Fruit fly (Drosophila melanogaster) whole organism, embryonic: ENCODE results near the gene Baldspot.
A peak's percentile ranks its signal among the peaks of the same experiment; 100 is the strongest.

Source experiments
- Adf1 ChIP-seq: fragments of 200-800 bp; sonication (Bioruptor generic); IDR thresholded peaks from 2 replicates; pipeline ENCODE4 v1.3.6; 2022; ENCODE audit warnings: missing biosample characterization, missing genetic modification characterization
- BEAF-32 ChIP-seq: fragments of 200-800 bp; sonication (Bioruptor generic); optimal IDR thresholded peaks from 3 replicates; lab custom pipeline; 2017; ENCODE audit warnings: missing biosample characterization, missing genetic modification characterization, mild to moderate bottlenecking, moderate library complexity, missing genetic modification reagents
- BtbVII ChIP-seq: fragments of 200-800 bp; sonication (Bioruptor generic); optimal IDR thresholded peaks from 3 replicates; lab custom pipeline; 2017; ENCODE audit warnings: missing biosample characterization, mild to moderate bottlenecking, missing genetic modification characterization
- CG11093 ChIP-seq: fragments of 200-800 bp; sonication (Bioruptor generic); IDR thresholded peaks from 3 replicates; pipeline ENCODE4 v1.3.6; 2022; ENCODE audit warnings: missing biosample characterization, missing genetic modification characterization
- CG12104 ChIP-seq: fragments of 200-800 bp; sonication (Bioruptor generic); optimal IDR thresholded peaks from 3 replicates; lab custom pipeline; 2016; ENCODE audit warnings: missing biosample characterization, missing genetic modification characterization
- CG12769 ChIP-seq: fragments of 200-800 bp; sonication (Bioruptor generic); optimal IDR thresholded peaks from 2 replicates; lab custom pipeline; 2019; ENCODE audit warnings: missing biosample characterization, mild to moderate bottlenecking, missing genetic modification characterization, moderate library complexity
- CG13296 ChIP-seq: fragments of 200-800 bp; sonication (Bioruptor generic); optimal IDR thresholded peaks from 3 replicates; lab custom pipeline; 2018; ENCODE audit warnings: missing biosample characterization, mild to moderate bottlenecking, missing genetic modification characterization
- CG13624 ChIP-seq: fragments of 200-800 bp; sonication (Bioruptor generic); optimal IDR thresholded peaks from 2 replicates; lab custom pipeline; 2016; ENCODE audit warnings: missing biosample characterization, missing genetic modification characterization
- CG13775 ChIP-seq: fragments of 200-800 bp; sonication (Bioruptor generic); optimal IDR thresholded peaks from 3 replicates; lab custom pipeline; 2017; ENCODE audit warnings: missing biosample characterization, mild to moderate bottlenecking, missing genetic modification characterization
- CG14014 ChIP-seq: fragments of 200-800 bp; sonication (Bioruptor generic); IDR thresholded peaks from 2 replicates; pipeline ENCODE4 v1.3.6; 2022; ENCODE audit warnings: missing biosample characterization, missing genetic modification characterization
- CG14667 ChIP-seq: fragments of 200-800 bp; sonication (Bioruptor generic); IDR thresholded peaks from 2 replicates; pipeline ENCODE4 v1.3.6; 2022; ENCODE audit warnings: missing biosample characterization, missing genetic modification characterization
- CG14860 ChIP-seq: fragments of 200-800 bp; sonication (Bioruptor generic); IDR thresholded peaks from 3 replicates; pipeline ENCODE4 v1.3.6; 2022; ENCODE audit warnings: missing biosample characterization, missing genetic modification characterization; ENCODE audit not compliant: partially characterized antibody
- CG15696 ChIP-seq: fragments of 200-800 bp; sonication (Bioruptor generic); optimal IDR thresholded peaks from 2 replicates; lab custom pipeline; 2019; ENCODE audit warnings: missing biosample characterization, mild to moderate bottlenecking, missing genetic modification characterization, moderate library complexity
- CG1602 ChIP-seq: fragments of 200-800 bp; sonication (Bioruptor generic); optimal IDR thresholded peaks from 3 replicates; lab custom pipeline; 2016; ENCODE audit warnings: missing biosample characterization, missing genetic modification characterization
- CG1832 ChIP-seq: fragments of 200-800 bp; sonication (Bioruptor generic); optimal IDR thresholded peaks from 2 replicates; lab custom pipeline; 2017; ENCODE audit warnings: missing biosample characterization, mild to moderate bottlenecking, missing genetic modification characterization, inconsistent platforms
- CG2875 ChIP-seq: fragments of 200-800 bp; sonication (Bioruptor generic); optimal IDR thresholded peaks from 2 replicates; lab custom pipeline; 2017; ENCODE audit warnings: missing biosample characterization, mild to moderate bottlenecking, missing genetic modification characterization, missing genetic modification reagents
- CG32767 ChIP-seq: fragments of 200-800 bp; sonication (Bioruptor generic); IDR thresholded peaks from 2 replicates; pipeline ENCODE4 v1.3.6; 2022; ENCODE audit warnings: missing biosample characterization, missing genetic modification characterization
- CG33557 ChIP-seq: fragments of 200-800 bp; sonication (Bioruptor generic); optimal IDR thresholded peaks from 2 replicates; lab custom pipeline; 2019; ENCODE audit warnings: missing biosample characterization, mild to moderate bottlenecking, missing genetic modification characterization, moderate library complexity
- CG4404 ChIP-seq: fragments of 200-800 bp; sonication (Bioruptor generic); IDR thresholded peaks from 2 replicates; pipeline ENCODE4 v1.3.6; 2022; ENCODE audit warnings: missing biosample characterization, missing genetic modification characterization
- CHES-1-like ChIP-seq: fragments of 200-800 bp; sonication (Bioruptor generic); optimal IDR thresholded peaks from 2 replicates; lab custom pipeline; 2016; ENCODE audit warnings: missing biosample characterization, missing genetic modification characterization
- Doc3 ChIP-seq: fragments of 200-800 bp; sonication (Bioruptor generic); IDR thresholded peaks from 3 replicates; pipeline ENCODE4 v1.3.6; 2022; ENCODE audit warnings: missing biosample characterization, missing genetic modification characterization; ENCODE audit not compliant: partially characterized antibody
- Dp ChIP-seq: fragments of 200-800 bp; sonication (Bioruptor generic); optimal IDR thresholded peaks from 2 replicates; lab custom pipeline; 2018; ENCODE audit warnings: missing biosample characterization, mild to moderate bottlenecking, missing genetic modification characterization, moderate library complexity
- NC2β ChIP-seq: fragments of 200-800 bp; sonication (Bioruptor generic); optimal IDR thresholded peaks from 2 replicates; lab custom pipeline; 2016; ENCODE audit warnings: missing biosample characterization, missing genetic modification characterization
- Sry-δ ChIP-seq: fragments of 200-800 bp; sonication (Bioruptor generic); optimal IDR thresholded peaks from 2 replicates; lab custom pipeline; 2016; ENCODE audit warnings: missing biosample characterization, missing genetic modification characterization
- Trl ChIP-seq, 3 experiments: fragments of >200 bp in 2 of 3; fragments of 200-800 bp in 1 of 3; sonication (Bioruptor generic) in 1 of 3; optimal IDR thresholded peaks; 2 replicates in 1 of 3; 3 replicates in 2 of 3; lab custom pipeline; 2016 to 2017; ENCODE audit warnings: missing biosample characterization in 1 of 3, missing genetic modification characterization in 1 of 3
- Vsx1 ChIP-seq: fragments of 200-800 bp; sonication (Bioruptor generic); optimal IDR thresholded peaks from 2 replicates; lab custom pipeline; 2017; ENCODE audit warnings: missing biosample characterization, mild to moderate bottlenecking, missing genetic modification characterization, missing genetic modification reagents
- abd-A ChIP-seq: fragments of 200-800 bp; sonication (Bioruptor generic); optimal IDR thresholded peaks from 3 replicates; lab custom pipeline; 2019; ENCODE audit warnings: missing biosample characterization, mild to moderate bottlenecking, missing genetic modification characterization, moderate library complexity
- ac ChIP-seq: fragments of 200-800 bp; sonication (Bioruptor generic); optimal IDR thresholded peaks from 3 replicates; lab custom pipeline; 2017; ENCODE audit warnings: missing biosample characterization, mild to moderate bottlenecking, missing genetic modification characterization
- bigmax ChIP-seq: fragments of 200-800 bp; sonication (Bioruptor generic); optimal IDR thresholded peaks from 2 replicates; lab custom pipeline; 2018; ENCODE audit warnings: missing biosample characterization, mild to moderate bottlenecking, missing genetic modification characterization
- bsh ChIP-seq, 2 experiments: fragments of 200-800 bp; sonication (Bioruptor generic); optimal IDR thresholded peaks; 2 replicates each; lab custom pipeline; 2017 to 2018; ENCODE audit warnings: mild to moderate bottlenecking in 2 of 2, missing biosample characterization in 2 of 2, missing genetic modification characterization in 2 of 2, moderate library complexity in 1 of 2
- chif ChIP-seq, 2 experiments: fragments of 200-800 bp; sonication (Bioruptor generic); optimal IDR thresholded peaks; 3 replicates each; lab custom pipeline; 2016; ENCODE audit warnings: missing biosample characterization in 2 of 2, missing genetic modification characterization in 2 of 2
- ems ChIP-seq: fragments of 200-800 bp; sonication (Bioruptor generic); optimal IDR thresholded peaks from 3 replicates; lab custom pipeline; 2016; ENCODE audit warnings: missing biosample characterization, missing genetic modification characterization
- ewg ChIP-seq: fragments of 200-800 bp; sonication (Bioruptor generic); optimal IDR thresholded peaks from 3 replicates; lab custom pipeline; 2017; ENCODE audit warnings: mild to moderate bottlenecking, missing biosample characterization, missing genetic modification reagents, missing genetic modification characterization
- eyg ChIP-seq: fragments of 200-800 bp; sonication (Bioruptor generic); optimal IDR thresholded peaks from 3 replicates; lab custom pipeline; 2016; ENCODE audit warnings: missing biosample characterization, missing genetic modification characterization
- gcm2 ChIP-seq: fragments of 200-800 bp; sonication (Bioruptor generic); optimal IDR thresholded peaks from 2 replicates; lab custom pipeline; 2016; ENCODE audit warnings: missing biosample characterization, missing genetic modification characterization
- hth ChIP-seq: fragments of >200 bp; optimal IDR thresholded peaks from 2 replicates; lab custom pipeline; 2017; ENCODE audit warnings: inconsistent platforms
- jing ChIP-seq: fragments of 200-800 bp; sonication (Bioruptor generic); optimal IDR thresholded peaks from 2 replicates; lab custom pipeline; 2018; ENCODE audit warnings: missing biosample characterization, mild to moderate bottlenecking, missing genetic modification characterization
- jumu ChIP-seq: fragments of 200-800 bp; sonication (Bioruptor generic); optimal IDR thresholded peaks from 3 replicates; lab custom pipeline; 2016; ENCODE audit warnings: missing biosample characterization, missing genetic modification characterization
- knrl ChIP-seq: fragments of 200-800 bp; sonication (Bioruptor generic); IDR thresholded peaks from 3 replicates; pipeline ENCODE4 v1.3.6; 2022; ENCODE audit warnings: missing biosample characterization, missing genetic modification characterization; ENCODE audit not compliant: partially characterized antibody
- nmo ChIP-seq: fragments of 200-800 bp; sonication (Bioruptor generic); optimal IDR thresholded peaks from 2 replicates; lab custom pipeline; 2018; ENCODE audit warnings: missing biosample characterization, mild to moderate bottlenecking, missing genetic modification characterization, moderate library complexity
- oc ChIP-seq: fragments of 200-800 bp; sonication (Bioruptor generic); optimal IDR thresholded peaks from 2 replicates; lab custom pipeline; 2018; ENCODE audit warnings: missing biosample characterization, mild to moderate bottlenecking, missing genetic modification characterization, moderate library complexity
- pnt ChIP-seq: fragments of 200-800 bp; sonication (Bioruptor generic); optimal IDR thresholded peaks from 3 replicates; lab custom pipeline; 2016; ENCODE audit warnings: missing biosample characterization, missing genetic modification characterization
- salm ChIP-seq: fragments of 200-800 bp; sonication (Bioruptor generic); optimal IDR thresholded peaks from 2 replicates; lab custom pipeline; 2018; ENCODE audit warnings: missing biosample characterization, mild to moderate bottlenecking, missing genetic modification characterization
- sisA ChIP-seq: fragments of 200-800 bp; sonication (Bioruptor generic); IDR thresholded peaks from 2 replicates; pipeline ENCODE4 v1.3.6; 2022; ENCODE audit warnings: missing biosample characterization, missing genetic modification characterization
- tin ChIP-seq: fragments of 200-800 bp; sonication (Bioruptor generic); optimal IDR thresholded peaks from 3 replicates; lab custom pipeline; 2016; ENCODE audit warnings: missing biosample characterization, missing genetic modification characterization
- ttk ChIP-seq: fragments of 200-800 bp; sonication (Bioruptor generic); IDR thresholded peaks from 2 replicates; pipeline ENCODE4 v2.1.2; 2022; ENCODE audit warnings: missing biosample characterization, missing genetic modification characterization
- twi ChIP-seq: fragments of 200-800 bp; optimal IDR thresholded peaks from 2 replicates; lab custom pipeline; 2019; ENCODE audit warnings: missing biosample characterization, mild to moderate bottlenecking, missing genetic modification characterization, moderate library complexity
- usp ChIP-seq: fragments of >200 bp; optimal IDR thresholded peaks from 2 replicates; lab custom pipeline; 2017; ENCODE audit warnings: missing biosample characterization, missing genetic modification characterization
- wek ChIP-seq: fragments of 200-800 bp; sonication (Bioruptor generic); optimal IDR thresholded peaks from 3 replicates; lab custom pipeline; 2018; ENCODE audit warnings: missing biosample characterization, mild to moderate bottlenecking, missing genetic modification characterization, moderate library complexity
- yki ChIP-seq: fragments of >200 bp; optimal IDR thresholded peaks from 3 replicates; lab custom pipeline; 2018

Baldspot gene

dm6 chr3L:16667663-16668465 lies 6.4 kb upstream of the Baldspot start, which contains the start of gene Galphaf (continued):
- TF ChIP-seq CG12104 (GFP tag; lab: Kevin White, UChicago) = no peak
- no peak for TF ChIP-seq CG13296
- no peak for TF ChIP-seq usp (GFP tag; lab: Kevin White, UChicago)
- TF ChIP-seq CG1602 (GFP tag; lab: Kevin White, UChicago) = no peak
- TF ChIP-seq CG14667 (GFP tag; lab: Robert Waterston, UW) = no peak
- no peak for TF ChIP-seq CG13624 (GFP tag; lab: Kevin White, UChicago)
- no peak for TF ChIP-seq NC2β
- no peak for TF ChIP-seq gcm2 (GFP tag; lab: Kevin White, UChicago)
- TF ChIP-seq jumu (GFP tag; lab: Kevin White, UChicago) = no peak
- TF ChIP-seq CG2875 (GFP tag; lab: Kevin White, UChicago) = no peak
- no peak for TF ChIP-seq CG11093
- peak; percentile 2 for TF ChIP-seq BtbVII (GFP tag; lab: Kevin White, UChicago)
- no peak for TF ChIP-seq CG14014 (GFP tag; lab: Robert Waterston, UW)
- TF ChIP-seq tin = no peak
- TF ChIP-seq Sry-δ (GFP tag; lab: Kevin White, UChicago) = no peak
- peak; percentile 76 to 90 for TF ChIP-seq Trl (optimal IDR thresholded peaks at IDR 0.05; lab: Kevin White, UChicago)
- no peak for TF ChIP-seq Trl (GFP tag; optimal IDR thresholded peaks at IDR 0.05; lab: Kevin White, UChicago)
- TF ChIP-seq abd-A = no peak
- TF ChIP-seq eyg (GFP tag; lab: Kevin White, UChicago) = no peak
- peak; percentile 10 for TF ChIP-seq Vsx1
- no peak for TF ChIP-seq Doc3 (GFP tag; lab: Robert Waterston, UW)
- TF ChIP-seq jing (GFP tag; lab: Kevin White, UChicago) = no peak
- no peak for TF ChIP-seq nmo (GFP tag; lab: Kevin White, UChicago)
- peak; percentile 28 for TF ChIP-seq yki (lab: Kevin White, UChicago)
- no peak for TF ChIP-seq oc (tag; lab: Kevin White, UChicago)
- no peak for TF ChIP-seq CG1832 (GFP tag; lab: Kevin White, UChicago)
- no peak for TF ChIP-seq CG33557 (GFP tag; lab: Kevin White, UChicago)
- no peak for TF ChIP-seq salm (tag; lab: Kevin White, UChicago)
- TF ChIP-seq CG14860 (GFP tag; lab: Robert Waterston, UW) = no peak
- no peak for TF ChIP-seq CG4404 (GFP tag; lab: Robert Waterston, UW)
- no peak for TF ChIP-seq chif (GFP tag; optimal IDR thresholded peaks at IDR 0.05; lab: Kevin White, UChicago)
- TF ChIP-seq knrl (GFP tag; lab: Robert Waterston, UW) = no peak
- no peak for TF ChIP-seq ewg (GFP tag; lab: Kevin White, UChicago)
- TF ChIP-seq ems (GFP tag; lab: Kevin White, UChicago) = no peak
- no peak for TF ChIP-seq Dp (GFP tag; lab: Kevin White, UChicago)
- no peak for TF ChIP-seq pnt (GFP tag; lab: Kevin White, UChicago)
- TF ChIP-seq CG32767 (GFP tag; lab: Robert Waterston, UW) = no peak
- no peak for TF ChIP-seq CG15696 (tag; lab: Kevin White, UChicago)
- no peak for TF ChIP-seq twi
- TF ChIP-seq hth (lab: Kevin White, UChicago) = no peak
- no peak for TF ChIP-seq CHES-1-like (GFP tag; lab: Kevin White, UChicago)
- no peak for TF ChIP-seq CG13775 (GFP tag; lab: Kevin White, UChicago)
- no peak for TF ChIP-seq CG12769 (tag; lab: Kevin White, UChicago)
- no peak for TF ChIP-seq bsh (GFP tag; optimal IDR thresholded peaks at IDR 0.05; lab: Kevin White, UChicago)
- no peak for TF ChIP-seq bigmax (GFP tag; lab: Kevin White, UChicago)
- no peak for TF ChIP-seq ac (GFP tag; lab: Kevin White, UChicago)
- no peak for TF ChIP-seq BEAF-32 (GFP tag; lab: Kevin White, UChicago)
- no peak for TF ChIP-seq sisA (GFP tag; lab: Robert Waterston, UW)
- no peak for TF ChIP-seq Adf1
- TF ChIP-seq ttk = no peak
- TF ChIP-seq wek (GFP tag; lab: Kevin White, UChicago) = no peak
